Fruit fly (Drosophila melanogaster) whole organism, embryonic: ENCODE data around the gene CG1824.

Source experiments
- C15 ChIP-seq: fragments of 200-800 bp; sonication (Bioruptor generic); IDR thresholded peaks from 3 replicates; pipeline ENCODE4 v1.3.6; 2022; ENCODE audit warnings: missing biosample characterization, missing genetic modification characterization
- CG11093 ChIP-seq: fragments of 200-800 bp; sonication (Bioruptor generic); IDR thresholded peaks from 3 replicates; pipeline ENCODE4 v1.3.6; 2022; ENCODE audit warnings: missing biosample characterization, missing genetic modification characterization
- CG12391 ChIP-seq: fragments of 200-800 bp; sonication (Bioruptor generic); optimal IDR thresholded peaks from 3 replicates; lab custom pipeline; 2018; ENCODE audit warnings: missing biosample characterization, mild to moderate bottlenecking, missing genetic modification characterization, moderate library complexity
- CG12659 ChIP-seq: fragments of 200-800 bp; sonication (Bioruptor generic); optimal IDR thresholded peaks from 3 replicates; lab custom pipeline; 2017; ENCODE audit warnings: mild to moderate bottlenecking, missing biosample characterization, missing genetic modification reagents, missing genetic modification characterization
- CG12942 ChIP-seq: fragments of 200-800 bp; sonication (Bioruptor generic); optimal IDR thresholded peaks from 3 replicates; lab custom pipeline; 2016; ENCODE audit warnings: missing biosample characterization, missing genetic modification characterization
- CG13287 ChIP-seq: fragments of 200-800 bp; sonication (Bioruptor generic); IDR thresholded peaks from 2 replicates; pipeline ENCODE4 v1.3.6; 2022; ENCODE audit warnings: missing biosample characterization, missing genetic modification characterization; ENCODE audit not compliant: partially characterized antibody
- CG13775 ChIP-seq: fragments of 200-800 bp; sonication (Bioruptor generic); optimal IDR thresholded peaks from 3 replicates; lab custom pipeline; 2017; ENCODE audit warnings: missing biosample characterization, mild to moderate bottlenecking, missing genetic modification characterization
- CG15269 ChIP-seq: fragments of 200-800 bp; sonication (Bioruptor generic); optimal IDR thresholded peaks from 2 replicates; lab custom pipeline; 2018; ENCODE audit warnings: missing biosample characterization, mild to moderate bottlenecking, missing genetic modification characterization, moderate library complexity
- CG15601 ChIP-seq: fragments of 200-800 bp; sonication (Bioruptor generic); optimal IDR thresholded peaks from 3 replicates; lab custom pipeline; 2019; ENCODE audit warnings: missing biosample characterization, mild to moderate bottlenecking, missing genetic modification characterization, moderate library complexity
- CG16863 ChIP-seq: fragments of 200-800 bp; sonication (Bioruptor generic); optimal IDR thresholded peaks from 3 replicates; lab custom pipeline; 2016; ENCODE audit warnings: missing biosample characterization, missing genetic modification characterization
- CG2202 ChIP-seq: fragments of 200-800 bp; sonication (Bioruptor generic); optimal IDR thresholded peaks from 2 replicates; lab custom pipeline; 2018; ENCODE audit warnings: missing biosample characterization, mild to moderate bottlenecking, missing genetic modification characterization
- CG2889 ChIP-seq: fragments of 200-800 bp; sonication (Bioruptor generic); IDR thresholded peaks from 3 replicates; pipeline ENCODE4 v1.3.6; 2022; ENCODE audit warnings: missing biosample characterization, missing genetic modification characterization
- CG4730 ChIP-seq: fragments of 200-800 bp; sonication (Bioruptor generic); IDR thresholded peaks from 2 replicates; pipeline ENCODE4 v1.3.6; 2022; ENCODE audit warnings: missing biosample characterization, missing genetic modification characterization
- CG6272 ChIP-seq: fragments of 200-800 bp; sonication (Bioruptor generic); IDR thresholded peaks from 2 replicates; pipeline ENCODE4 v1.3.6; 2022; ENCODE audit warnings: missing biosample characterization, missing genetic modification characterization
- CG6854 ChIP-seq: fragments of 200-800 bp; sonication (Bioruptor generic); optimal IDR thresholded peaks from 3 replicates; lab custom pipeline; 2017; ENCODE audit warnings: missing biosample characterization, mild to moderate bottlenecking, missing genetic modification characterization
- CG7372 ChIP-seq: fragments of 200-800 bp; sonication (Bioruptor generic); IDR thresholded peaks from 2 replicates; pipeline ENCODE4 v1.3.6; 2022; ENCODE audit warnings: missing biosample characterization, missing genetic modification characterization
- CG7556 ChIP-seq: fragments of 200-800 bp; sonication (Bioruptor generic); optimal IDR thresholded peaks from 2 replicates; lab custom pipeline; 2017; ENCODE audit warnings: missing biosample characterization, mild to moderate bottlenecking, missing genetic modification characterization
- CG8765 ChIP-seq: fragments of 200-800 bp; sonication (Bioruptor generic); IDR thresholded peaks from 2 replicates; pipeline ENCODE4 v1.3.6; 2022; ENCODE audit warnings: missing biosample characterization, missing genetic modification characterization
- CG9727 ChIP-seq: fragments of 200-800 bp; sonication (Bioruptor generic); optimal IDR thresholded peaks from 3 replicates; lab custom pipeline; 2017; ENCODE audit warnings: missing biosample characterization, mild to moderate bottlenecking, missing genetic modification characterization
- CG9797 ChIP-seq: fragments of 200-800 bp; sonication (Bioruptor generic); optimal IDR thresholded peaks from 3 replicates; lab custom pipeline; 2018; ENCODE audit warnings: missing biosample characterization, mild to moderate bottlenecking, missing genetic modification characterization
- Chrac-16 ChIP-seq: fragments of 200-800 bp; sonication (Bioruptor generic); optimal IDR thresholded peaks from 3 replicates; lab custom pipeline; 2016; ENCODE audit warnings: missing biosample characterization, missing genetic modification characterization
- Dip2 ChIP-seq: fragments of 200-800 bp; sonication (Bioruptor generic); IDR thresholded peaks from 2 replicates; pipeline ENCODE4 v1.3.6; 2022; ENCODE audit warnings: missing biosample characterization, missing genetic modification characterization
- Dll ChIP-seq: fragments of 200-800 bp; sonication (Bioruptor generic); IDR thresholded peaks from 4 replicates; pipeline ENCODE4 v1.3.6; 2022; ENCODE audit warnings: missing biosample characterization, missing genetic modification characterization; ENCODE audit not compliant: partially characterized antibody
- Doc3 ChIP-seq: fragments of 200-800 bp; sonication (Bioruptor generic); IDR thresholded peaks from 3 replicates; pipeline ENCODE4 v1.3.6; 2022; ENCODE audit warnings: missing biosample characterization, missing genetic modification characterization; ENCODE audit not compliant: partially characterized antibody
- Gug ChIP-seq: fragments of 200-800 bp; sonication (Bioruptor generic); IDR thresholded peaks from 4 replicates; pipeline ENCODE4 v1.3.6; 2022; ENCODE audit warnings: missing biosample characterization, missing genetic modification characterization
- H15 ChIP-seq: fragments of 200-800 bp; sonication (Bioruptor generic); IDR thresholded peaks from 3 replicates; pipeline ENCODE4 v1.3.6; 2022; ENCODE audit warnings: missing biosample characterization, missing genetic modification characterization
- HLHmδ ChIP-seq: fragments of 200-800 bp; sonication (Bioruptor generic); optimal IDR thresholded peaks from 2 replicates; lab custom pipeline; 2018; ENCODE audit warnings: missing biosample characterization, mild to moderate bottlenecking, missing genetic modification characterization, moderate library complexity
- HmgD ChIP-seq: fragments of 200-800 bp; sonication (Bioruptor generic); optimal IDR thresholded peaks from 3 replicates; lab custom pipeline; 2016; ENCODE audit warnings: missing biosample characterization, missing genetic modification characterization
- Hmr ChIP-seq: fragments of 200-800 bp; sonication (Bioruptor generic); optimal IDR thresholded peaks from 3 replicates; lab custom pipeline; 2017; ENCODE audit warnings: mild to moderate bottlenecking, missing biosample characterization, missing genetic modification reagents, missing genetic modification characterization
- Meics ChIP-seq: fragments of 200-800 bp; sonication (Bioruptor generic); optimal IDR thresholded peaks from 2 replicates; lab custom pipeline; 2017; ENCODE audit warnings: missing biosample characterization, mild to moderate bottlenecking, missing genetic modification characterization
- Neu2 ChIP-seq: fragments of 200-800 bp; sonication (Bioruptor generic); optimal IDR thresholded peaks from 3 replicates; lab custom pipeline; 2016; ENCODE audit warnings: missing biosample characterization, missing genetic modification characterization, borderline replicate concordance
- Oli ChIP-seq: fragments of 200-800 bp; sonication (Bioruptor generic); optimal IDR thresholded peaks from 2 replicates; lab custom pipeline; 2018; ENCODE audit warnings: missing biosample characterization, mild to moderate bottlenecking, missing genetic modification characterization, moderate library complexity
- PHDP ChIP-seq: fragments of 200-800 bp; sonication (Bioruptor generic); optimal IDR thresholded peaks from 3 replicates; lab custom pipeline; 2018; ENCODE audit warnings: missing biosample characterization, mild to moderate bottlenecking, missing genetic modification characterization, moderate library complexity
- Pdp1 ChIP-seq, 2 experiments: fragments of 200-800 bp; sonication (Bioruptor generic); optimal IDR thresholded peaks; 3 replicates each; lab custom pipeline; 2016; ENCODE audit warnings: missing biosample characterization in 2 of 2, missing genetic modification characterization in 2 of 2, mild to moderate bottlenecking in 1 of 2, moderate library complexity in 1 of 2
- Rfx ChIP-seq: fragments of 200-800 bp; sonication (Bioruptor generic); IDR thresholded peaks from 2 replicates; pipeline ENCODE4 v1.3.6; 2022; ENCODE audit warnings: missing biosample characterization, missing genetic modification characterization
- chif ChIP-seq, 2 experiments: fragments of 200-800 bp; sonication (Bioruptor generic); optimal IDR thresholded peaks; 3 replicates each; lab custom pipeline; 2016; ENCODE audit warnings: missing biosample characterization in 2 of 2, missing genetic modification characterization in 2 of 2
- chm ChIP-seq: fragments of 200-800 bp; sonication (Bioruptor generic); IDR thresholded peaks from 2 replicates; pipeline ENCODE4 v1.3.6; 2022; ENCODE audit warnings: missing biosample characterization, missing genetic modification characterization
- dati ChIP-seq: fragments of 200-800 bp; sonication (Bioruptor generic); IDR thresholded peaks from 2 replicates; pipeline ENCODE4 v1.3.6; 2022; ENCODE audit warnings: missing biosample characterization, missing genetic modification characterization
- gro ChIP-seq: fragments of 200-800 bp; sonication (Bioruptor generic); optimal IDR thresholded peaks from 2 replicates; lab custom pipeline; 2016; ENCODE audit warnings: missing biosample characterization, missing genetic modification characterization
- her ChIP-seq: fragments of 200-800 bp; sonication (Bioruptor generic); optimal IDR thresholded peaks from 2 replicates; lab custom pipeline; 2016; ENCODE audit warnings: missing biosample characterization, missing genetic modification characterization
- kay ChIP-seq: fragments of 200-800 bp; sonication (Bioruptor generic); optimal IDR thresholded peaks from 2 replicates; lab custom pipeline; 2016; ENCODE audit warnings: missing biosample characterization, missing genetic modification characterization
- luna ChIP-seq: fragments of 200-800 bp; sonication (Bioruptor generic); optimal IDR thresholded peaks from 2 replicates; lab custom pipeline; 2016; ENCODE audit warnings: missing biosample characterization, missing genetic modification characterization
- oc ChIP-seq: fragments of 200-800 bp; sonication (Bioruptor generic); optimal IDR thresholded peaks from 2 replicates; lab custom pipeline; 2018; ENCODE audit warnings: missing biosample characterization, mild to moderate bottlenecking, missing genetic modification characterization, moderate library complexity
- pnt ChIP-seq: fragments of 200-800 bp; sonication (Bioruptor generic); optimal IDR thresholded peaks from 3 replicates; lab custom pipeline; 2016; ENCODE audit warnings: missing biosample characterization, missing genetic modification characterization
- rib ChIP-seq: fragments of 200-800 bp; sonication (Bioruptor generic); IDR thresholded peaks from 2 replicates; pipeline ENCODE4 v1.3.6; 2022; ENCODE audit warnings: missing biosample characterization, missing genetic modification characterization
- sima ChIP-seq: fragments of 200-800 bp; sonication (Bioruptor generic); optimal IDR thresholded peaks from 2 replicates; lab custom pipeline; 2016; ENCODE audit warnings: missing biosample characterization, missing genetic modification characterization
- slbo ChIP-seq: fragments of 200-800 bp; sonication (Bioruptor generic); IDR thresholded peaks from 2 replicates; pipeline ENCODE4 v1.3.6; 2022; ENCODE audit warnings: missing biosample characterization, missing genetic modification characterization
- slou ChIP-seq: fragments of 200-800 bp; sonication (Bioruptor generic); optimal IDR thresholded peaks from 3 replicates; lab custom pipeline; 2016; ENCODE audit warnings: missing biosample characterization, missing genetic modification characterization
- stc ChIP-seq: fragments of 200-800 bp; sonication (Bioruptor generic); IDR thresholded peaks from 2 replicates; pipeline ENCODE4 v1.3.6; 2022; ENCODE audit warnings: missing biosample characterization, missing genetic modification characterization

CG1824 gene

dm6 chrX:12611536-12612458 is 16.4 kb upstream of the CG1824 start, which contains the start of the genes CG1463 and Fpgs1 (continued):
- TF ChIP-seq Pdp1 (GFP tag; optimal IDR thresholded peaks at IDR 0.05; lab: Kevin White, UChicago) (peak; percentile 9 to 62), CG16863 (GFP tag; lab: Kevin White, UChicago) (no peak), Dll (GFP tag; lab: Robert Waterston, UW) (peak; percentile 44; the same call in 1 of the 4 replicates), CG9727 (GFP tag; lab: Kevin White, UChicago) (no peak), sima (GFP tag; lab: Kevin White, UChicago) (no peak), Dip2 (GFP tag; lab: Robert Waterston, UW) (no peak), dati (GFP tag; lab: Robert Waterston, UW) (no peak), CG7556 (GFP tag; lab: Kevin White, UChicago) (no peak), oc (no peak), Meics (GFP tag; lab: Kevin White, UChicago) (no peak), kay (no peak), her (no peak), chm (GFP tag; lab: Robert Waterston, UW) (no peak), CG13287 (GFP tag; lab: Robert Waterston, UW) (peak; percentile 63; the same call in 1 of the 2 replicates), CG8765 (GFP tag; lab: Robert Waterston, UW) (no peak), slou (GFP tag; lab: Kevin White, UChicago) (no peak), CG12942 (GFP tag; lab: Kevin White, UChicago) (no peak), CG4730 (GFP tag; lab: Robert Waterston, UW) (no peak), CG6272 (no peak), Gug (0 out of 4 replicates have a peak, but pooled peaks have one; percentile 19), slbo (peak; percentile 31; the same call in 1 of the 2 replicates), Chrac-16 (GFP tag; lab: Kevin White, UChicago) (no peak), CG2889 (GFP tag; lab: Robert Waterston, UW) (no peak), Hmr (GFP tag; lab: Kevin White, UChicago) (no peak), CG12659 (peak; percentile 32), H15 (GFP tag; lab: Robert Waterston, UW) (no peak), C15 (GFP tag; lab: Robert Waterston, UW) (no peak), CG9797 (GFP tag; lab: Kevin White, UChicago) (peak; percentile 14), CG2202 (tag; lab: Kevin White, UChicago) (no peak), gro (GFP tag; lab: Kevin White, UChicago) (no peak), Doc3 (GFP tag; lab: Robert Waterston, UW) (0 out of 3 replicates have a peak, but pooled peaks have one; percentile 24), CG15269 (tag; lab: Kevin White, UChicago) (no peak), HLHmδ (GFP tag; lab: Kevin White, UChicago) (no peak), PHDP (no peak), Oli (tag; lab: Kevin White, UChicago) (no peak), CG15601 (no peak), CG13775 (GFP tag; lab: Kevin White, UChicago) (peak; percentile 50), Neu2 (GFP tag; lab: Kevin White, UChicago) (no peak), CG12391 (peak; percentile 57), HmgD (GFP tag; lab: Kevin White, UChicago) (no peak), chif (GFP tag; optimal IDR thresholded peaks at IDR 0.05; lab: Kevin White, UChicago) (no peak), luna (GFP tag; lab: Kevin White, UChicago) (no peak), pnt (GFP tag; lab: Kevin White, UChicago) (no peak), stc (no peak), Rfx (GFP tag; lab: Robert Waterston, UW) (peak; percentile 47; the same call in 1 of the 2 replicates), CG6854 (GFP tag; lab: Kevin White, UChicago) (no peak), CG7372 (GFP tag; lab: Robert Waterston, UW) (no peak), rib (GFP tag; lab: Robert Waterston, UW) (no peak), CG11093 (GFP tag; lab: Robert Waterston, UW) (0 out of 3 replicates have a peak, but pooled peaks have one; percentile 23)
